Worm (Caenorhabditis elegans) whole organism, late embryonic: ENCODE data around the gene clec-144.

Source experiments
- C08G9.2 ChIP-seq: sonication (generic microtip); optimal IDR thresholded peaks from 2 replicates; lab custom pipeline; 2016; ENCODE audit warnings: mild to moderate bottlenecking, missing genetic modification characterization, moderate library complexity, missing compliant biosample characterization
- F13H6.1 ChIP-seq: sonication (generic microtip); optimal IDR thresholded peaks from 2 replicates; lab custom pipeline; 2016; ENCODE audit warnings: missing genetic modification characterization, missing compliant biosample characterization
- K09A11.1 ChIP-seq: sonication (generic microtip); optimal IDR thresholded peaks from 2 replicates; lab custom pipeline; 2017; ENCODE audit warnings: antibody characterized with exemption, mild to moderate bottlenecking, missing genetic modification characterization, missing compliant biosample characterization; ENCODE audit not compliant: insufficient read depth
- Y22D7AL.16 ChIP-seq: sonication (generic microtip); optimal IDR thresholded peaks from 2 replicates; lab custom pipeline; 2016; ENCODE audit warnings: missing genetic modification characterization, missing compliant biosample characterization
- ahr-1 ChIP-seq: sonication (generic microtip); optimal IDR thresholded peaks from 2 replicates; lab custom pipeline; 2016; ENCODE audit warnings: missing genetic modification characterization, missing compliant biosample characterization
- ama-1 ChIP-seq: fragments of 150-350 bp; optimal IDR thresholded peaks from 2 replicates; lab custom pipeline; 2014
- ceh-14 ChIP-seq: sonication (generic microtip); optimal IDR thresholded peaks from 2 replicates; lab custom pipeline; 2016; ENCODE audit warnings: missing genotype, missing genetic modification characterization, missing compliant biosample characterization
- ceh-19 ChIP-seq: fragments of 200-800 bp; sonication (Bioruptor generic); optimal IDR thresholded peaks from 2 replicates; lab custom pipeline; 2018; ENCODE audit warnings: mild to moderate bottlenecking, missing genetic modification characterization, missing compliant biosample characterization
- ceh-22 ChIP-seq: sonication (generic microtip); optimal IDR thresholded peaks from 2 replicates; lab custom pipeline; 2017; ENCODE audit warnings: missing biosample characterization, missing genetic modification characterization
- ceh-30 ChIP-seq: fragments of 150-350 bp; optimal IDR thresholded peaks from 2 replicates; lab custom pipeline; 2014; ENCODE audit warnings: missing biosample characterization, missing genetic modification characterization
- ceh-34 ChIP-seq: sonication (generic microtip); optimal IDR thresholded peaks from 2 replicates; lab custom pipeline; 2016; ENCODE audit warnings: mild to moderate bottlenecking, missing genetic modification characterization, missing compliant biosample characterization
- ceh-9 ChIP-seq: sonication (generic microtip); optimal IDR thresholded peaks from 2 replicates; lab custom pipeline; 2016; ENCODE audit warnings: mild to moderate bottlenecking, missing genetic modification characterization, inconsistent platforms, missing compliant biosample characterization
- dmd-4 ChIP-seq: sonication (generic microtip); optimal IDR thresholded peaks from 2 replicates; lab custom pipeline; 2016; ENCODE audit warnings: borderline replicate concordance, missing genetic modification characterization, missing compliant biosample characterization
- dve-1 ChIP-seq: sonication (generic microtip); optimal IDR thresholded peaks from 2 replicates; lab custom pipeline; 2017; ENCODE audit warnings: antibody characterized with exemption, mild to moderate bottlenecking, missing genetic modification characterization, missing compliant biosample characterization
- elt-2 ChIP-seq: sonication (generic microtip); optimal IDR thresholded peaks from 2 replicates; lab custom pipeline; 2016; ENCODE audit warnings: missing genetic modification reagents, missing genetic modification characterization, missing compliant biosample characterization
- elt-4 ChIP-seq: sonication (generic microtip); optimal IDR thresholded peaks from 2 replicates; lab custom pipeline; 2016; ENCODE audit warnings: missing genetic modification characterization, missing compliant biosample characterization
- fkh-10 ChIP-seq: fragments of 150-350 bp; optimal IDR thresholded peaks from 2 replicates; lab custom pipeline; 2014; ENCODE audit warnings: missing biosample characterization, missing genetic modification reagents, missing genetic modification characterization
- hlh-8 ChIP-seq: sonication (generic microtip); optimal IDR thresholded peaks from 2 replicates; lab custom pipeline; 2016; ENCODE audit warnings: missing genotype, missing genetic modification characterization, missing compliant biosample characterization
- lim-6 ChIP-seq: sonication (generic microtip); optimal IDR thresholded peaks from 2 replicates; lab custom pipeline; 2016; ENCODE audit warnings: missing genetic modification characterization, missing compliant biosample characterization
- lin-11 ChIP-seq: fragments of 200-800 bp; sonication (Bioruptor generic); optimal IDR thresholded peaks from 2 replicates; lab custom pipeline; 2018; ENCODE audit warnings: mild to moderate bottlenecking, missing genetic modification characterization, missing compliant biosample characterization
- madf-2 ChIP-seq: sonication (generic microtip); optimal IDR thresholded peaks from 2 replicates; lab custom pipeline; 2017; ENCODE audit warnings: missing genetic modification characterization, missing compliant biosample characterization
- mec-3 ChIP-seq: sonication (generic microtip); optimal IDR thresholded peaks from 2 replicates; lab custom pipeline; 2016; ENCODE audit warnings: borderline replicate concordance, missing genetic modification characterization, missing compliant biosample characterization
- nhr-11 ChIP-seq: fragments of 150-350 bp; optimal IDR thresholded peaks from 2 replicates; lab custom pipeline; 2014; ENCODE audit warnings: missing biosample characterization, missing genetic modification characterization
- nhr-232 ChIP-seq: sonication (generic microtip); optimal IDR thresholded peaks from 2 replicates; lab custom pipeline; 2016; ENCODE audit warnings: missing genetic modification characterization, missing compliant biosample characterization
- pat-9 ChIP-seq: fragments of 200-800 bp; sonication (Bioruptor generic); optimal IDR thresholded peaks from 2 replicates; lab custom pipeline; 2018; ENCODE audit warnings: mild to moderate bottlenecking, missing genetic modification characterization, moderate library complexity, missing compliant biosample characterization
- pros-1 ChIP-seq: fragments of 150-350 bp; optimal IDR thresholded peaks from 2 replicates; lab custom pipeline; 2014; ENCODE audit warnings: missing biosample characterization, missing genetic modification reagents, missing genetic modification characterization
- ref-2 ChIP-seq: sonication (generic microtip); optimal IDR thresholded peaks from 2 replicates; lab custom pipeline; 2016; ENCODE audit warnings: missing genetic modification characterization, missing compliant biosample characterization
- sdc-2 ChIP-seq: sonication (generic microtip); optimal IDR thresholded peaks from 2 replicates; lab custom pipeline; 2016; ENCODE audit warnings: missing genotype, missing genetic modification characterization, missing compliant biosample characterization
- sox-2 ChIP-seq: fragments of 200-800 bp; sonication (Bioruptor generic); IDR thresholded peaks from 2 replicates; pipeline ENCODE4 v1.3.6; 2022; ENCODE audit warnings: missing genetic modification reagents, missing genetic modification characterization, missing compliant biosample characterization
- sox-4 ChIP-seq: sonication (generic microtip); optimal IDR thresholded peaks from 2 replicates; lab custom pipeline; 2017; ENCODE audit warnings: mild to moderate bottlenecking, missing genetic modification characterization, inconsistent platforms, missing compliant biosample characterization
- tbx-2 ChIP-seq: sonication (generic microtip); optimal IDR thresholded peaks from 2 replicates; lab custom pipeline; 2016; ENCODE audit warnings: missing genetic modification characterization, missing compliant biosample characterization
- unc-42 ChIP-seq: sonication (generic microtip); optimal IDR thresholded peaks from 2 replicates; lab custom pipeline; 2016; ENCODE audit warnings: missing genotype, missing genetic modification characterization, missing compliant biosample characterization
- unc-55 ChIP-seq: sonication (generic microtip); optimal IDR thresholded peaks from 2 replicates; lab custom pipeline; 2017; ENCODE audit warnings: missing biosample characterization, missing genetic modification reagents, missing genetic modification characterization
- ztf-16 ChIP-seq: sonication (generic microtip); optimal IDR thresholded peaks from 2 replicates; lab custom pipeline; 2017; ENCODE audit warnings: missing genetic modification characterization, missing compliant biosample characterization

clec-144 gene

DNA sequence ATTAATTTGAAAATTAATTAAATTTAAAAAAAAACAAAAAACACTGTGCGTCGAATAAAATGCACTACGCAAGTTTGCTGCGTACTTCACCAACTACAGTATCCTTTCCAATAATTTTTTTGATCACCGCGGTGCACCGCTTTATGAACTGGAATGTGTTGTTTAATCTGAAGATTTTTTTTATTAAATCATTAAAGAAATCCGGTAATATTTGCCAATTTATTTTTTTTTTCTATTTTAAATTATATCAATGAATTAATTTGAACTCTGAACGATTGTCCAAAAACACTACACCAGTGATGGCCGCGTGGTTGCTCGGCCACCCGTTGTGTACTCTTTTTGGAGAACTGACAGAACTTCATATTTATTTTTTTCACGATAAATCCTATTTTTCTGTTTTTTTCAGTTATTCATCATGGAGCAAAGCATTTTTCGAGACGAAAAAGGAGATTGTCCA lies 28.3 kb upstream of the clec-144 start, which contains the start of gene K12D12.5:
TSS of gene K12D12.5 (plus strand) at position 407 of the 457 bp plus-strand sequence.
- TF ChIP-seq ref-2 (tag; lab: Kevin White, UChicago), result no peak
- no peak for TF ChIP-seq ceh-14 (tag; lab: Kevin White, UChicago)
- no peak for TF ChIP-seq unc-42 (tag; lab: Kevin White, UChicago)
- no peak for TF ChIP-seq lin-11 (tag; lab: Kevin White, UChicago)
- TF ChIP-seq madf-2 (tag; lab: Kevin White, UChicago), result no peak
- no peak for TF ChIP-seq ceh-34 (tag; lab: Kevin White, UChicago)
- TF ChIP-seq unc-55 (GFP tag; lab: Kevin White, UChicago), result no peak
- TF ChIP-seq dmd-4 (tag; lab: Kevin White, UChicago), result no peak
- no peak for TF ChIP-seq C08G9.2 (tag; lab: Kevin White, UChicago)
- no peak for TF ChIP-seq hlh-8 (tag; lab: Kevin White, UChicago)
- TF ChIP-seq F13H6.1 (tag; lab: Kevin White, UChicago), result no peak
- no peak for TF ChIP-seq fkh-10 (GFP tag; lab: Kevin White, UChicago)
- no peak for TF ChIP-seq elt-4 (tag; lab: Kevin White, UChicago)
- TF ChIP-seq pros-1 (tag; lab: Kevin White, UChicago), result no peak
- no peak for TF ChIP-seq sox-4 (tag; lab: Kevin White, UChicago)
- TF ChIP-seq mec-3 (tag; lab: Kevin White, UChicago), result no peak

DNA sequence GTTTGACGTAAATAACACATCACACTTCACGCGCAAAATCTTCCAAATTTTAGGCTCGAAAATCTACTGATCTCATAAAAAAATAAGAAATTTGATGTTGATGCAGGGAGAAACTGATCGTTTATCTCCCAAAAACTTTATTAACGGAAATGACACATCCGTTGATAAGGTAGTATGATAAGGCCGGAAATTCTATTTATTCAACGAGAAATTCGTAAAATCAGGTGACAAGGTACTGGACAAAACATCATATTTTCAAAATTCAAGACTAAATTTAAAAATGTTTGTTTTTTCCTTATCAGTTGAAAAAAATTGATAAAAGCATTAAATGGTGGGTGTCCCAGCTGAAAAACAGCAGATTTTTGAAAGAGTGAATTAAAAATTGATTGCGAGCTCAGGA lies 27.5 kb upstream of the clec-144 start:
- TF ChIP-seq elt-2 (tag; lab: Kevin White, UChicago) (peak; percentile 26), nhr-11 (tag; lab: Kevin White, UChicago) (no peak), ceh-19 (GFP tag; lab: Kevin White, UChicago) (no peak), ama-1 (lab: Kevin White, UChicago) (no peak), sox-2 (GFP tag; lab: Robert Waterston, UW) (no peak), nhr-232 (tag; lab: Kevin White, UChicago) (no peak), K09A11.1 (no peak)
- TF ChIP-seq, all 69 proteins: peak for 1

DNA sequence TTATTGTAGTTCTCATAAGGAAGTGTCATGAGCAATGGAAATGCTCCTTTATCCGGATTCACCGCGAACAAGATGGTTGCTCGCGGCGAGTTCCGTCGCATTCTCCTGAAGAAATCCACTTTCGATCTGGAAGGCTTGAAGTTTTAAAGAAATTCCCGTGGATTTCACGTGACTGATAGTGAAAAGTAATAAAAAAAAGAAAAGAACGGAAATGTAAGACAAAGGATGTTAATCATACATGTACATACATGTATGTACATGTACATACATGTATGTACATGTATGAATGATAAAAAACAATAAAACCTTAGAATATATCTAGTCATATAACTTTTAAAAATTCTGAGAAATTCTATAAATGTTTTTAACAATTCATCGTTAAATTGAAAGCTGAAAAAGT lies 24.0 kb upstream of the clec-144 start, which contains the start of gene clh-1:
TSS of gene clh-1 (minus strand) at position 101 of the 400 bp plus-strand sequence.
- TF ChIP-seq ceh-9 (tag; lab: Kevin White, UChicago) (no peak), ceh-22 (tag; lab: Kevin White, UChicago) (no peak), ztf-16 (no peak), ceh-30 (tag; lab: Kevin White, UChicago) (no peak), lim-6 (tag; lab: Kevin White, UChicago) (no peak), sox-2 (GFP tag; lab: Robert Waterston, UW) (no peak)

DNA sequence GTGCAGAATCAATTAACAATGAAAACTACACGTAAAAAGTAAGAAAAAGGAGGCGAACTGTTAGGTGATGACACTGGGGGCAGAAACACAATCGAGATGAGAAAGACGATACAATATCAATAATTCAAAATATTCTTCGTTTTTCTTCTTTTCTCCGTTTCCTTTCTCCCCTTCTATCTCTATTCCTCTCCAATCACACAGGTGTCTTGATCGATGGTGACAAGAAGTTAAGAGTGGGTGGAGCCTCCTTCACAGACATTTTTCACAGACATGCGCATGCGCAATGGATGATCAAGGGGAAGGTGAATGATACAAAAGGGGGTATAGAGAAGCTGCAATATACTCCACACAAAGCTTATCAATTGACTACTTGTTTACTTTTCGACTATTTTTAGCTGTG lies 22.4 kb upstream of the clec-144 start:
- TF ChIP-seq Y22D7AL.16 (tag; lab: Kevin White, UChicago) (no peak), tbx-2 (tag; lab: Kevin White, UChicago) (no peak), dve-1 (tag; lab: Kevin White, UChicago) (no peak), pat-9 (tag; lab: Kevin White, UChicago) (no peak), sdc-2 (tag; lab: Kevin White, UChicago) (no peak)
- TF ChIP-seq, all 69 proteins: peak for 0

DNA sequence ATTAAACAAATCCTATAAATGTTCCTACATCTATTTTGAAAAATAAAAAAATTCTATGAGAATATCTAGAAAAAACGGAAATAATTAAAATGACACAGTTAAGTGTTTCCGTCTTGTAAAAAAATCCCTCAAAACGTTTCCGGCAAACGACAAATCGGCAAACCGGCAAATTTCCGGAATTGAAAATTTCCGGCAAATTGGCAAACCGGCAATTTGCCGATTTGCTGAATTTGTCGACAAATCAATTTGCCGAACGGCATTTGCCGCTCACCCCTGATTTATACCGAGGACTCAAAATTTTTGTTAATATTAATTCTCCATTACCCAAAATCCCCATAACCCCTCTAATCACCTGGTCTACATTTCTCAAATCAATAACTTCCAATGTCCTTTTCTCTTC lies 20.7 kb upstream of the clec-144 start:
- TF ChIP-seq ahr-1 (tag; lab: Kevin White, UChicago), result no peak
